Fruit fly (Drosophila melanogaster): ENCODE results near the gene fd96Ca.

The fd96Ca gene

DNA sequence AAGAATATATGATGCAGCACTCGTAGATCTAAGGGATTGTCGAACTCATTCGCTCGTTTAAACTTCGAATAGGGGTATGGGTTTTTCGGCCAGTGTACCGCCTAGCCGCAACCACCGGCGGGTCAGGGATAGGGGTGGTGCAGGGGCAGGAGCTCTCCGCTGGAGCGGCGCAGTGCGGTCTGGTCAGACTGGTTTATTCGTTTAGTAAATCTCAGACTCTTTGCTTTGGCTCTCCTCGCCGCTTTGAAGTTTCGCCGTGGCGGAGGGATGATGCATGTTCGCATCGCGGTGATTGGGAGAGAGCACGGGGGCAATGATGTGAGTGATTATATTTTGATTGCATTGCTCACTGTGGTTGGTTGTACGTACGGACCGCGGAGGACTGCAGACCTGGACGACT, at the start of gene fd96Ca:
Gene fd96Ca (plus strand): TSS at position 337 of the 400 bp plus-strand sequence.
- TF ChIP-seq Sin3A (optimal IDR thresholded peaks at IDR 0.05) (no peak), psq (optimal IDR thresholded peaks at IDR 0.05) (no peak), h (optimal IDR thresholded peaks at IDR 0.05) (no peak), ttk (optimal IDR thresholded peaks at IDR 0.05) (no peak), insv (optimal IDR thresholded peaks at IDR 0.05) (no peak), Myc (optimal IDR thresholded peaks at IDR 0.05) (no peak)

DNA sequence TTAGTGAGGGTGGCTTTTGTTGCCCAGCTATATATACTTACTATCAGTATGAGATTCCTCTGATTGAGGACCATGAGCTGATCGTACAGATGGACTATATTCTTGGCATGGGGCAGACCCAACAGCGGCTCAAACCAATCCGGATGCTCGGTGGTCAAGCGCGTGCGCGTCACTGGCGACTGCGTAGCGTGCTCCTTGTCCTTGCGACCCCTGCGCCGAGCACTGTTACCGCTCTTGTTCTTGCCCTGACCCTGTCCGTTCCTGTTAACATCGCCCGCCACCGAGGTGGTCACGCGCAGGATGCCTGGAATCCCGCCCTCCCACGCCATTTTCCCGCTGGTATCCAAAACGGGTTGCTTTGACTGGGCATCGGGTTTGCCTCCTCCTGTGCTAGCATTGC, 49.8 kb upstream of the fd96Ca start:
- no peak for TF ChIP-seq h (optimal IDR thresholded peaks at IDR 0.05)
- no peak for TF ChIP-seq psq (optimal IDR thresholded peaks at IDR 0.05)
- no peak for TF ChIP-seq Sin3A (optimal IDR thresholded peaks at IDR 0.05)
- no peak for TF ChIP-seq insv (optimal IDR thresholded peaks at IDR 0.05)
- no peak for TF ChIP-seq Myc (optimal IDR thresholded peaks at IDR 0.05)
- no peak for TF ChIP-seq ttk (optimal IDR thresholded peaks at IDR 0.05)

DNA sequence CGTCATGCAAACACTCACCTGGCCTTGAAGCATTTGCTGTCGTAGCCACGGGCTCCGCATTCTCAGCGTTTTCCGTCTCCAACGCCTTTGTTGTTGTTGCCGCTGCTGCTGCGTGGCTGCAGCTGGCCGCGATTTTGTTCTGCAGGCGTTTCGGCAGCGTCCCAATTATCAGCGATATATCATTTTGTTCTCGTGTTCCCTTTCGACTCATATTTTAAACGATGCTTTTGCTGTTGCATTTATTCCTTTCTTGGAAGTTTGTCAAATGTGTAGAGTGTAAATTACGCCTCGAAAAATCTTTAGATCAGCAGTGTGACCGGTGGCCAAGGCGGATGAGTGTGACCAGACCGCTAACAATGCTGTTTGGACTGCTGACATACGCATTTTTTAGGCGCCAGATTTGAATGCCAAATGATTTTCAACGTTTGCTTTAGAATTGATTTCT, 49.3 kb upstream of the fd96Ca start, which contains the start of gene Smg6:
Gene Smg6 (minus strand): TSS at position 324 of the 445 bp plus-strand sequence.
- TF ChIP-seq Sin3A (optimal IDR thresholded peaks at IDR 0.05) (no peak), insv (optimal IDR thresholded peaks at IDR 0.05) (no peak), h (optimal IDR thresholded peaks at IDR 0.05) (no peak), ttk (optimal IDR thresholded peaks at IDR 0.05) (no peak), Myc (optimal IDR thresholded peaks at IDR 0.05) (no peak), psq (optimal IDR thresholded peaks at IDR 0.05) (no peak)

DNA sequence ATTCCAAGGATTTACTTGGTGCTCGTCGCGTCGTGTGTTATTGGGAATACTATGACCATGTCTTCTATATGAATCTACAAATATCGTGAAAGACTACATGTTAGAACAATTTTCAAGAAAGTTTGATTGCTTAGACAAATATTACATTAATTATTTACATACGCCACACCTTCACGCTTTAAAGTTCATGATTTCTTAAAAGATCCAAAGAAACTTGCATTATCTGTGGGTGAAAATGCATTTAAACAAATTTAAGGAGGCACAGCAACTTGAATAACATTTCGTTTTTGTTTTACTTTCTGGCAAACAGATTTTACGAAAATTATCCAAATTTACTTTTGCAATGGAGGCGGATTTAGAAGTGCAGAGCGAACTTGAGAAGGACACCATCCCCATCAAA, 45.8 kb upstream of the fd96Ca start, which contains the start of gene CG31115:
Gene CG31115 (plus strand): TSS at position 301 of the 400 bp plus-strand sequence.
- TF ChIP-seq Sin3A (optimal IDR thresholded peaks at IDR 0.05) (no peak), insv (optimal IDR thresholded peaks at IDR 0.05) (no peak), psq (optimal IDR thresholded peaks at IDR 0.05) (no peak), Myc (optimal IDR thresholded peaks at IDR 0.05) (no peak), h (optimal IDR thresholded peaks at IDR 0.05) (no peak), ttk (optimal IDR thresholded peaks at IDR 0.05) (no peak)

DNA sequence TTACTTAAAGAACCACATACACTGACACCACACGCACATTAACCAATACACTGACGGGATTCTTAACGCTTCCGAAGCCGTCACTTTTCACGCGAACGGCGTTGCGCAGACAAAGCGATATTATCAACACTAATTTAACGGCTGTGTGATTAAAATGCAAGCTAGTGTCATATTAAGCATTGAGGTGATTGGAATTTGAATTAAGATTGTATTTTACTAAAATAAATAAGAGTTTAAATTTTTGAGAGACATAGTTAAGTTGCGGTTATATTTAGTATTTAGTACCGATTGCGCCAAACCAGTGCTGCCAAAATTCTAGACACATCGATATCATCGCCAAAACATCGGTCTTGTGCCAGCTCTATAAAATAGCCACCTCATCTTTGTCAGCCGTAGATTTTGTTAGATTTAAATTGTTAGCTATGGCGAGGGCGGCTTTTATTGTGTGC, 43.4 kb upstream of the fd96Ca start, which contains the start of the genes Ythdf and bai:
Gene Ythdf (minus strand): TSS at position 222 of the 449 bp plus-strand sequence.
Gene bai (plus strand): TSS at position 347 of the 449 bp plus-strand sequence.
- TF ChIP-seq ttk (optimal IDR thresholded peaks at IDR 0.05) (no peak), insv (optimal IDR thresholded peaks at IDR 0.05) (no peak), h (optimal IDR thresholded peaks at IDR 0.05) (no peak), Myc (optimal IDR thresholded peaks at IDR 0.05) (no peak), psq (optimal IDR thresholded peaks at IDR 0.05) (no peak), Sin3A (optimal IDR thresholded peaks at IDR 0.05) (no peak)

DNA sequence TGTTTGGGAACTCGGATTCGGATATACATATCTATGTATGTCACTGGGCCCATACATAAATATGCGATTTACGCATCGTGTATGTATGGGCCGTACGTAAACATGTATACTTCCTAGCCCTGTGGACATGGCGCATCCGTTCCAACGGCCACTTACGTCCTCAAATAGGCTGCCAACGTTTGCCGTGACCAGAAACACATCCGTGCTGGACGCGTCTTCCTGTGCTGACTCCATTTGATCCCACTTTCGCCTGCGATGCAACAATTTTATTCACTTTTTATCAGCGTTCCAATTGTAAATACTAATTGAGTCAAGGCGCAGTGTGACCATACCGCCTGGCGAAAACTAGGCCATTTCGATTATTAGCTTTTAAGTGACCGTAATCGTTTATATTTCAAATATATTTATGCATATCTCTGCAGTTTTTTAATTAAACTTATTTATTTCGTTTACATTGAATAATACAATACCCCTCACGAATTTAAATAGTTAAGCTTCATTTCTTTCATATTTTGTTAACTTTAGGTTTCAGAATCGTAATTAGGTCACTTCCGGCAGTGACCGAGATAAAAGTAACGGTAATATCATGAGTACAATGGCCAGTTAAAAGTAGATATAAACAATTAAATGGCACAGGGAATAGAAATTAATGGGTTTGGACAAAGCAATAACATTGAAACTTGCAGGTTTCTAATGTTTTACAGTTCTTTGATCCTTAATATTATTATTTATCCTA, 37.5 kb upstream of the fd96Ca start, which contains the start of gene 5PtaseI:
Gene 5PtaseI (minus strand): TSS at position 336 of the 736 bp plus-strand sequence.
- TF ChIP-seq ttk (optimal IDR thresholded peaks at IDR 0.05) = no peak
- no peak for TF ChIP-seq psq (optimal IDR thresholded peaks at IDR 0.05)
- TF ChIP-seq Sin3A (optimal IDR thresholded peaks at IDR 0.05) = no peak

DNA sequence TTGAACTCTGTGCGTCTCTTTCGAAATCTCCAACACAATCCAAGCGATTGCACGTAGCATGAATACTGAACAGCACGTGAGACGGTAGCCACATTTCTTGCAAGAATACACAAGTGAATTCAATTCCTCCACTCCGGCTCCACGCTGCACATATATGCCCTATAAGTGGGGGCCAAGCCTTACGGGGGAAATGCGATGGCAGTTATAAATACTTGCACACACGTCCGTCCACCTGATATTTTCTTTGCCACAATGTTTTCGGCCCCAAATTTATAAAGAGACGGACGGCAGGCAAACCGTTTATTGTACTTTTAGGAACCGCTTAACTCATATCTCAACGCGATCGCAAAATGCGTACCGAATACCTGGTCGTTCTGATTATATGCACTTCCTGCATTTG, 36.5 kb upstream of the fd96Ca start, which contains the start of gene CG11786:
Gene CG11786 (plus strand): TSS at position 301 of the 400 bp plus-strand sequence.
- no peak for TF ChIP-seq ttk (optimal IDR thresholded peaks at IDR 0.05)
- TF ChIP-seq Sin3A (optimal IDR thresholded peaks at IDR 0.05) = no peak
- no peak for TF ChIP-seq psq (optimal IDR thresholded peaks at IDR 0.05)
- no peak for TF ChIP-seq insv (optimal IDR thresholded peaks at IDR 0.05)
- no peak for TF ChIP-seq Myc (optimal IDR thresholded peaks at IDR 0.05)
- no peak for TF ChIP-seq h (optimal IDR thresholded peaks at IDR 0.05)

DNA sequence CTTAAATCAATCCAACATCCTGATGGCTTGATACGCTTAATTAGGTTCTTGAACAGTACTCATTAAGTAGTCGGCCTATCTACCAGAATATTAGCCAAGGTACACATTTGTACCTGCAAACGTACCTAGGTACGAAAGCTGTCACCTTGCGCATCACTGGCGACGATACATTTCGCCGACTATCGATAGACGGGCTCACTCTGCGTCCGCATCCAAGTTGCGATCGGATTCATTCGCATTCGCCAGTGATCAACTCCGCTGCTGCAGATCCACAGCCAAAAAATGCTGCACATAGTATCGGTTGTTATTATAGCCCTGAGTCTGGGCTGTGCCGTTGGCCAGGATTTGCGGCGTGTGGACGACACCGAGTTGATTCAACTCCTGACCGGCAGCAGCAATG, 35.0 kb upstream of the fd96Ca start, which contains the start of gene CG11790:
Gene CG11790 (plus strand): TSS at position 203 of the 400 bp plus-strand sequence.
- no peak for TF ChIP-seq ttk (optimal IDR thresholded peaks at IDR 0.05)
- TF ChIP-seq Sin3A (optimal IDR thresholded peaks at IDR 0.05) = no peak
- no peak for TF ChIP-seq Myc (optimal IDR thresholded peaks at IDR 0.05)
- no peak for TF ChIP-seq insv (optimal IDR thresholded peaks at IDR 0.05)
- TF ChIP-seq psq (optimal IDR thresholded peaks at IDR 0.05) = no peak
- no peak for TF ChIP-seq h (optimal IDR thresholded peaks at IDR 0.05)

DNA sequence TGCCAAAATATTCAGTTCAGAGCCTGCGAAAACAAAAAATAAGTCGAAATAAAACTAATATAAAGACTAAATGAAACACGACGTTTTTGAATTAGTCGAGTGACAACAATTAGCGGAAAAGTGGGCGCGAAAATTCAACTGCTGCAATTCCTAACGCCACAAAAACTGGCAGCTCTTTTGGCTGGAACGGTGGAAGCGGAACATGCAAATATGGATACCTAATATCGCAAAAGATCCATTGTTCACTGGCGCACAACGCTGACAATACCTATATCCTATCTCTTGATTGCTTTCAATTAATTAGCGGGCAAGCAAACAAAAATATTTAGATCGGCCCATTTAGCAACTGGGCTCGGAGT, 33.1 kb upstream of the fd96Ca start, which contains the start of gene CG11791:
Gene CG11791 (plus strand): TSS at position 234 of the 359 bp plus-strand sequence.
- no peak for TF ChIP-seq h (optimal IDR thresholded peaks at IDR 0.05)
- no peak for TF ChIP-seq Myc (optimal IDR thresholded peaks at IDR 0.05)
- TF ChIP-seq psq (optimal IDR thresholded peaks at IDR 0.05) = no peak
- TF ChIP-seq Sin3A (optimal IDR thresholded peaks at IDR 0.05) = no peak
- no peak for TF ChIP-seq ttk (optimal IDR thresholded peaks at IDR 0.05)
- TF ChIP-seq insv (optimal IDR thresholded peaks at IDR 0.05) = no peak

DNA sequence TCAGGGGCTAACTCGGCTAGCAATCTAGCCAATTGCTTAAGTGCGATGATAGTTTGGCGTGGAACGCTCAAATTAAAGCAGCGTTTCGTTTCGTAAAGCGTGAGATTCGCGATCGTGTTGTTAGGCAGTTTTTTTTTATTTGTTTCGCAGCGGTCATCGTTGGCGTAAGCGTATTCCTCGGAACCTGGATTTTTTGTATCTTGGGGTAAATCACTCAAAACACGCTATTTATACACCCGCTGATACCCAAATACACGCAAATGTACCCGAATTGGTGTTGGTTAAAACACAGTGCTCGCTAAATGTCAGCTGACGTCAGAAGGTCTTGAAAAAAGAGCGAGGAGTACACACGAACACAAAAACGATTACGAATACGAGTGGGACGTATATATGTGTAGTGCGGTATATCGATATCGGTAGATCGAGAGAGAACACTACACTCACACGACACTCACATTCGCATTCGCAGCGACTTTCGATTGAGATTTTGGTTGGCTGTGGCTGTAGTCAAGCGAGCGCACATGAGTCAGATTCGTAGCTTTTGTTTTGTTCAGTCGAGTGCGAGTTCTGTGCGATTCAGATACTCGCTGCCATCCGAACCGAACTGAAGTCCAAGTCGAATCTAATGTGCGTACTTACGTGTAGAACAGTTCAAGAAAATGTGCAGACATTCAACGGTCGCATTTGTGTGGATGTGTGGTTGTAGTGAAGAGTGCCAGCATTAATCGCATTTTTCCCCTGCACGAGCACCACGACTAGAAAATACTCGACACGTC, 32.6 kb upstream of the fd96Ca start:
- TF ChIP-seq Myc (optimal IDR thresholded peaks at IDR 0.05) (no peak), Sin3A (optimal IDR thresholded peaks at IDR 0.05) (no peak), h (optimal IDR thresholded peaks at IDR 0.05) (no peak), insv (optimal IDR thresholded peaks at IDR 0.05) (no peak), ttk (optimal IDR thresholded peaks at IDR 0.05) (no peak), psq (optimal IDR thresholded peaks at IDR 0.05) (no peak)

DNA sequence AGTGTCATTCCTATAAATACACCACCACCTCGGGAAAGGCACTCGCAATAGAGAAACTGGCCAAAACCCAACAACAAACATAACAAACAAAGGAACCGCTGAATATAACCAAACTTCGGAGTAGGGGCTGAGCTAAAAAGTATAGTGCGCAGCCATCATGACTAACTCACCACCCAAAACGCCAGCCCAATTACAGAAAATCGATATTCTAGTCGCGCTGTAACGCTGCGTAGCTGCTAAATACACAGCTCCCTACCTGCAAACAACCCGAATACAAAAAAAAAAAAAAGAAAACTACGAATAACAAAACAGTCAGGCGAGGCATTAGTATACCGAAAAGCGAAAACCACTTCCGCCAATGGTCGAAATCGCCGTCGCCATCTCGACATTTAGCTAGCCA, 31.8 kb upstream of the fd96Ca start:
- TF ChIP-seq psq (optimal IDR thresholded peaks at IDR 0.05) (no peak), Sin3A (optimal IDR thresholded peaks at IDR 0.05) (no peak), h (optimal IDR thresholded peaks at IDR 0.05) (no peak), Myc (optimal IDR thresholded peaks at IDR 0.05) (no peak), ttk (optimal IDR thresholded peaks at IDR 0.05) (no peak), insv (optimal IDR thresholded peaks at IDR 0.05) (no peak)
